Worm (Caenorhabditis elegans) whole organism, mixed stage, embryonic: Measurements from ENCODE around the gene rsa-2.

Experiments
- bed-3 ChIP-seq: fragments of 200-800 bp; sonication (Bioruptor generic); optimal IDR thresholded peaks from 3 replicates; lab custom pipeline; 2018; ENCODE audit warnings: mild to moderate bottlenecking, missing genetic modification characterization, moderate library complexity, missing compliant biosample characterization
- blmp-1 ChIP-seq: fragments of 150-350 bp; optimal IDR thresholded peaks from 2 replicates; lab custom pipeline; 2014; ENCODE audit warnings: missing biosample characterization, missing genetic modification characterization
- nhr-12 ChIP-seq: fragments of 150-350 bp; optimal IDR thresholded peaks from 2 replicates; lab custom pipeline; 2014; ENCODE audit warnings: missing biosample characterization, missing genetic modification characterization
- nhr-2 ChIP-seq: fragments of 150-350 bp; optimal IDR thresholded peaks from 2 replicates; lab custom pipeline; 2014; ENCODE audit warnings: missing biosample characterization, missing genetic modification characterization
- nhr-28 ChIP-seq: fragments of 150-350 bp; optimal IDR thresholded peaks from 2 replicates; lab custom pipeline; 2014; ENCODE audit warnings: missing biosample characterization, missing genetic modification characterization
- nhr-76 ChIP-seq: sonication (generic microtip); optimal IDR thresholded peaks from 2 replicates; lab custom pipeline; 2017; ENCODE audit warnings: missing biosample characterization, missing genetic modification characterization
- pha-4 ChIP-seq: fragments of 150-350 bp; optimal IDR thresholded peaks from 2 replicates; lab custom pipeline; 2018; ENCODE audit warnings: missing biosample characterization, missing genetic modification reagents, missing genetic modification characterization
- sem-2 ChIP-seq: fragments of 200-800 bp; sonication (Bioruptor generic); optimal IDR thresholded peaks from 2 replicates; lab custom pipeline; 2018; ENCODE audit warnings: mild to moderate bottlenecking, missing genetic modification characterization, missing compliant biosample characterization
- snpc-4 ChIP-seq: fragments of 150-350 bp; optimal IDR thresholded peaks from 2 replicates; lab custom pipeline; 2014; ENCODE audit warnings: missing biosample characterization, missing genetic modification characterization
- sptf-1 ChIP-seq: sonication (generic microtip); optimal IDR thresholded peaks from 2 replicates; lab custom pipeline; 2017; ENCODE audit warnings: mild to moderate bottlenecking, missing genetic modification characterization, moderate library complexity, missing compliant biosample characterization
- unc-62 ChIP-seq: fragments of 150-350 bp; optimal IDR thresholded peaks from 2 replicates; lab custom pipeline; 2014; ENCODE audit warnings: missing biosample characterization, missing genetic modification reagents, missing genetic modification characterization
- zip-8 ChIP-seq: fragments of 150-350 bp; optimal IDR thresholded peaks from 2 replicates; lab custom pipeline; 2014; ENCODE audit warnings: missing biosample characterization, missing genetic modification characterization
- ztf-11 ChIP-seq: fragments of 150-350 bp; optimal IDR thresholded peaks from 2 replicates; lab custom pipeline; 2014; ENCODE audit warnings: missing biosample characterization, missing genetic modification characterization

DNA sequence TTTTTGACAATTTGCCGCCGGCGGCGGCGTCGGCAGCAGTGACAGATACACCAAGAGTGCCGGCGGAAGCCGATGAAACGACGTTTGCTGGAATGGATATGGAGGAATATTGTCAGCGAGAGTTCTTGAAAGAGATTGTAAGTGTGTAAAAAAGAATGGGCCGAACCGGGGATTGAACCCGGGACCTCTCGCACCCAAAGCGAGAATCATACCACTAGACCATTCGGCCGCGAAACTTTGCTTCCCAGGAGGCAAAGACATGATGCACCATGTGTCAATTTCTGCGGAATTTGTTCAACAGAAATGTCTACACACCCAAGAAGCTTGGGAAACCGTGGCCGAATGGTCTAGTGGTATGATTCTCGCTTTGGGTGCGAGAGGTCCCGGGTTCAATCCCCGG is 3.4 kb downstream of the rsa-2 start:
- no peak for TF ChIP-seq zip-8 (tag; lab: Kevin White, UChicago)
- no peak for TF ChIP-seq sem-2 (GFP tag; lab: Kevin White, UChicago)
- TF ChIP-seq ztf-11 (tag; lab: Kevin White, UChicago): peak; percentile 43
- no peak for TF ChIP-seq blmp-1 (tag; lab: Kevin White, UChicago)
- TF ChIP-seq nhr-12: no peak
- no peak for TF ChIP-seq nhr-76
- TF ChIP-seq bed-3: peak; percentile 12
- TF ChIP-seq sptf-1: peak; percentile 29
- no peak for TF ChIP-seq snpc-4 (tag; lab: Kevin White, UChicago)
- no peak for TF ChIP-seq nhr-2 (tag; lab: Kevin White, UChicago)
- no peak for TF ChIP-seq pha-4 (tag; lab: Kevin White, UChicago)
- no peak for TF ChIP-seq unc-62
- no peak for TF ChIP-seq nhr-28
